Fruit fly (Drosophila melanogaster) whole organism, prepupa: ENCODE measurements around the gene BtbVII.

Source experiments
- CG10631 ChIP-seq: fragments of 200-800 bp; sonication (Bioruptor generic); optimal IDR thresholded peaks from 2 replicates; lab custom pipeline; 2016; ENCODE audit warnings: missing biosample characterization, missing genetic modification characterization
- CG11294 ChIP-seq: fragments of 200-800 bp; sonication (Bioruptor generic); IDR thresholded peaks from 2 replicates; pipeline ENCODE4 v1.3.6; 2022; ENCODE audit warnings: missing biosample characterization, missing genetic modification characterization
- CG15336 ChIP-seq: fragments of 200-800 bp; sonication (Bioruptor generic); IDR thresholded peaks from 2 replicates; pipeline ENCODE4 v1.3.6; 2022; ENCODE audit warnings: missing biosample characterization, missing genetic modification characterization
- CG31627 ChIP-seq: fragments of 200-800 bp; sonication (Bioruptor generic); optimal IDR thresholded peaks from 3 replicates; lab custom pipeline; 2016; ENCODE audit warnings: missing biosample characterization, missing genetic modification characterization
- CG32006 ChIP-seq: fragments of 200-800 bp; sonication (Bioruptor generic); optimal IDR thresholded peaks from 3 replicates; lab custom pipeline; 2017; ENCODE audit warnings: missing biosample characterization, mild to moderate bottlenecking, missing genetic modification characterization
- CG34406 ChIP-seq: fragments of 200-800 bp; sonication (Bioruptor generic); optimal IDR thresholded peaks from 3 replicates; lab custom pipeline; 2016; ENCODE audit warnings: missing biosample characterization, missing genetic modification characterization
- CG3919 ChIP-seq: fragments of 200-800 bp; sonication (Bioruptor generic); optimal IDR thresholded peaks from 3 replicates; lab custom pipeline; 2016; ENCODE audit warnings: missing biosample characterization, missing genetic modification characterization
- CG4318 ChIP-seq: fragments of 200-800 bp; sonication (Bioruptor generic); optimal IDR thresholded peaks from 3 replicates; lab custom pipeline; 2017; ENCODE audit warnings: missing biosample characterization, mild to moderate bottlenecking, missing genetic modification characterization
- CG6276 ChIP-seq: fragments of 200-800 bp; sonication (Bioruptor generic); optimal IDR thresholded peaks from 2 replicates; lab custom pipeline; 2017; ENCODE audit warnings: missing biosample characterization, mild to moderate bottlenecking, missing genetic modification characterization
- CG6792 ChIP-seq: fragments of 200-800 bp; sonication (Bioruptor generic); optimal IDR thresholded peaks from 3 replicates; lab custom pipeline; 2016; ENCODE audit warnings: missing biosample characterization, missing genetic modification characterization
- CG6808 ChIP-seq: fragments of 200-800 bp; sonication (Bioruptor generic); optimal IDR thresholded peaks from 3 replicates; lab custom pipeline; 2017; ENCODE audit warnings: missing biosample characterization, missing genetic modification characterization, mild to moderate bottlenecking, moderate library complexity, missing genetic modification reagents
- CG8119 ChIP-seq: fragments of 200-800 bp; sonication (Bioruptor generic); IDR thresholded peaks from 3 replicates; pipeline ENCODE4 v1.3.6; 2022; ENCODE audit warnings: missing biosample characterization, missing genetic modification characterization
- CG8319 ChIP-seq: fragments of 200-800 bp; sonication (Bioruptor generic); optimal IDR thresholded peaks from 3 replicates; lab custom pipeline; 2016; ENCODE audit warnings: missing biosample characterization, missing genetic modification characterization
- CG8632 ChIP-seq: fragments of 200-800 bp; sonication (Bioruptor generic); optimal IDR thresholded peaks from 3 replicates; lab custom pipeline; 2016; ENCODE audit warnings: missing biosample characterization, missing genetic modification characterization
- Eip75B ChIP-seq: fragments of 200-800 bp; sonication (Bioruptor generic); optimal IDR thresholded peaks from 3 replicates; lab custom pipeline; 2016; ENCODE audit warnings: missing biosample characterization, missing genetic modification characterization
- Eip78C ChIP-seq: fragments of 200-800 bp; sonication (Bioruptor generic); peaks from one replicate; lab custom pipeline; 2016; ENCODE audit warnings: missing biosample characterization, missing genetic modification characterization
- Eip93F ChIP-seq: fragments of 200-800 bp; sonication (Bioruptor generic); optimal IDR thresholded peaks from 2 replicates; lab custom pipeline; 2016; ENCODE audit warnings: missing biosample characterization, mild to moderate bottlenecking, missing genetic modification characterization
- Ets21C ChIP-seq: fragments of 200-800 bp; sonication (Bioruptor generic); optimal IDR thresholded peaks from 3 replicates; lab custom pipeline; 2016; ENCODE audit warnings: missing biosample characterization, missing genetic modification characterization
- Ets96B ChIP-seq: fragments of 200-800 bp; optimal IDR thresholded peaks from 2 replicates; lab custom pipeline; 2019; ENCODE audit warnings: missing biosample characterization, mild to moderate bottlenecking, missing genetic modification characterization, moderate library complexity
- Hr38 ChIP-seq: sonication (Bioruptor generic); optimal IDR thresholded peaks from 2 replicates; lab custom pipeline; 2016; ENCODE audit warnings: missing biosample characterization, missing genetic modification characterization
- Hr39 ChIP-seq: fragments of 200-800 bp; sonication (Bioruptor generic); optimal IDR thresholded peaks from 2 replicates; lab custom pipeline; 2016; ENCODE audit warnings: missing biosample characterization, missing genetic modification characterization
- Hr4 ChIP-seq: fragments of 200-800 bp; sonication (Bioruptor generic); optimal IDR thresholded peaks from 3 replicates; lab custom pipeline; 2016; ENCODE audit warnings: missing biosample characterization, missing genetic modification characterization
- Lpt ChIP-seq: fragments of 200-800 bp; sonication (Bioruptor generic); optimal IDR thresholded peaks from 3 replicates; lab custom pipeline; 2016; ENCODE audit warnings: missing biosample characterization, missing genetic modification characterization
- Met ChIP-seq: fragments of 200-800 bp; sonication (Bioruptor generic); optimal IDR thresholded peaks from 3 replicates; lab custom pipeline; 2016; ENCODE audit warnings: missing biosample characterization, missing genetic modification characterization
- Smox ChIP-seq: fragments of 200-800 bp; sonication (Bioruptor generic); optimal IDR thresholded peaks from 3 replicates; lab custom pipeline; 2016; ENCODE audit warnings: missing biosample characterization, missing genetic modification characterization
- Sox102F ChIP-seq: fragments of 200-800 bp; sonication (Bioruptor generic); optimal IDR thresholded peaks from 2 replicates; lab custom pipeline; 2016; ENCODE audit warnings: missing biosample characterization, mild to moderate bottlenecking, missing genetic modification characterization
- Sox14 ChIP-seq: fragments of 200-800 bp; sonication (Bioruptor generic); optimal IDR thresholded peaks from 3 replicates; lab custom pipeline; 2016; ENCODE audit warnings: missing biosample characterization, missing genetic modification characterization
- Sox15 ChIP-seq: fragments of 200-800 bp; sonication (Bioruptor generic); optimal IDR thresholded peaks from 3 replicates; lab custom pipeline; 2016; ENCODE audit warnings: missing biosample characterization, missing genetic modification characterization
- achi ChIP-seq: fragments of 200-800 bp; sonication (Bioruptor generic); optimal IDR thresholded peaks from 3 replicates; lab custom pipeline; 2016; ENCODE audit warnings: missing biosample characterization, missing genetic modification characterization
- acj6 ChIP-seq: fragments of 200-800 bp; sonication (Bioruptor generic); optimal IDR thresholded peaks from 3 replicates; lab custom pipeline; 2016; ENCODE audit warnings: missing biosample characterization, missing genetic modification characterization
- cyc ChIP-seq: fragments of 200-800 bp; sonication (Bioruptor generic); optimal IDR thresholded peaks from 3 replicates; lab custom pipeline; 2016; ENCODE audit warnings: missing biosample characterization, missing genetic modification characterization
- dsx ChIP-seq: fragments of 200-800 bp; optimal IDR thresholded peaks from 3 replicates; lab custom pipeline; 2019; ENCODE audit warnings: missing biosample characterization, mild to moderate bottlenecking, missing genetic modification characterization, moderate library complexity; ENCODE audit not compliant: poor library complexity, severe bottlenecking
- eg ChIP-seq: fragments of 200-800 bp; sonication (Bioruptor generic); IDR thresholded peaks from 3 replicates; pipeline ENCODE4 v1.3.6; 2022; ENCODE audit warnings: missing biosample characterization, missing genetic modification characterization
- esn ChIP-seq: fragments of 200-800 bp; sonication (Bioruptor generic); optimal IDR thresholded peaks from 2 replicates; lab custom pipeline; 2016; ENCODE audit warnings: missing biosample characterization, mild to moderate bottlenecking, missing genetic modification characterization, moderate library complexity
- fkh ChIP-seq: fragments of 200-800 bp; sonication (Bioruptor generic); optimal IDR thresholded peaks from 3 replicates; lab custom pipeline; 2017; ENCODE audit warnings: missing biosample characterization, mild to moderate bottlenecking, missing genetic modification characterization, moderate library complexity
- net ChIP-seq: fragments of 200-800 bp; sonication (Bioruptor generic); optimal IDR thresholded peaks from 3 replicates; lab custom pipeline; 2016; ENCODE audit warnings: missing biosample characterization, missing genetic modification characterization
- pdm3 ChIP-seq: fragments of 200-800 bp; sonication (Bioruptor generic); optimal IDR thresholded peaks from 3 replicates; lab custom pipeline; 2016; ENCODE audit warnings: missing biosample characterization, missing genetic modification characterization
- salr ChIP-seq, 2 experiments: fragments of 200-800 bp; sonication (Bioruptor generic); optimal IDR thresholded peaks; 3 replicates each; lab custom pipeline; 2016 to 2018; ENCODE audit warnings: missing biosample characterization in 2 of 2, missing genetic modification characterization in 2 of 2, mild to moderate bottlenecking in 1 of 2
- ss ChIP-seq, 2 experiments: fragments of 200-800 bp; sonication (Bioruptor generic); optimal IDR thresholded peaks; 2 replicates in 1 of 2; 3 replicates in 1 of 2; lab custom pipeline; 2017 to 2018; ENCODE audit warnings: mild to moderate bottlenecking in 2 of 2, missing biosample characterization in 2 of 2, missing genetic modification characterization in 2 of 2, moderate library complexity in 1 of 2
- svp ChIP-seq: fragments of 200-800 bp; sonication (Bioruptor generic); peaks from one replicate; lab custom pipeline; 2016; ENCODE audit warnings: missing biosample characterization, missing genetic modification characterization
- vri ChIP-seq: fragments of 200-800 bp; sonication (Bioruptor generic); optimal IDR thresholded peaks from 3 replicates; lab custom pipeline; 2016; ENCODE audit warnings: missing biosample characterization, mild to moderate bottlenecking, missing genetic modification characterization

BtbVII gene

dm6 chr3L:3124939-3125648 lies 23.4 kb upstream of the BtbVII start:
- TF ChIP-seq acj6 (GFP tag; lab: Kevin White, UChicago) = no peak
- TF ChIP-seq Eip93F (GFP tag; lab: Kevin White, UChicago) = no peak
- TF ChIP-seq CG8119 (GFP tag; lab: Robert Waterston, UW) = no peak
- no peak for TF ChIP-seq Sox102F (GFP tag; lab: Kevin White, UChicago)
- TF ChIP-seq achi (GFP tag; lab: Kevin White, UChicago) = no peak
- peak in 1 of 2 experiments; percentile 50 for TF ChIP-seq ss (GFP tag; optimal IDR thresholded peaks at IDR 0.05; lab: Kevin White, UChicago)
- TF ChIP-seq CG11294 (GFP tag; lab: Robert Waterston, UW) = no peak
- TF ChIP-seq CG6276 (GFP tag; lab: Kevin White, UChicago) = no peak
- no peak for TF ChIP-seq Eip78C
- peak; percentile 5 for TF ChIP-seq Eip75B (GFP tag; lab: Kevin White, UChicago)
- no peak for TF ChIP-seq Sox14 (GFP tag; lab: Kevin White, UChicago)
- TF ChIP-seq dsx = peak; percentile 98
- peak; percentile 15 for TF ChIP-seq net (GFP tag; lab: Kevin White, UChicago)
- TF ChIP-seq Hr38 (GFP tag; lab: Kevin White, UChicago) = no peak
- peak; percentile 95 for TF ChIP-seq svp (GFP tag; lab: Kevin White, UChicago)

- TF ChIP-seq acj6 (GFP tag; lab: Kevin White, UChicago) (peak; percentile 50), salr (GFP tag; optimal IDR thresholded peaks at IDR 0.05; lab: Kevin White, UChicago) (no peak), Sox102F (GFP tag; lab: Kevin White, UChicago) (peak; percentile 48), eg (GFP tag; lab: Robert Waterston, UW) (no peak), Sox15 (GFP tag; lab: Kevin White, UChicago) (peak; percentile 1), Ets21C (GFP tag; lab: Kevin White, UChicago) (no peak), ss (GFP tag; optimal IDR thresholded peaks at IDR 0.05; lab: Kevin White, UChicago) (peak; percentile 16 to 35), CG6276 (GFP tag; lab: Kevin White, UChicago) (no peak), CG3919 (GFP tag; lab: Kevin White, UChicago) (no peak), CG6792 (GFP tag; lab: Kevin White, UChicago) (no peak), Smox (GFP tag; lab: Kevin White, UChicago) (peak; percentile 17), dsx (peak; percentile 60), Eip78C (peak; percentile 92), Met (GFP tag; lab: Kevin White, UChicago) (peak; percentile 41), Hr39 (GFP tag; lab: Kevin White, UChicago) (peak; percentile 19), CG6808 (GFP tag; lab: Kevin White, UChicago) (no peak), esn (GFP tag; lab: Kevin White, UChicago) (peak; percentile 45), CG34406 (GFP tag; lab: Kevin White, UChicago) (peak; percentile 25), vri (GFP tag; lab: Kevin White, UChicago) (peak; percentile 28), CG8319 (GFP tag; lab: Kevin White, UChicago) (no peak), cyc (no peak), CG32006 (GFP tag; lab: Kevin White, UChicago) (peak; percentile 47), CG4318 (GFP tag; lab: Kevin White, UChicago) (peak; percentile 9), Hr4 (GFP tag; lab: Kevin White, UChicago) (no peak), CG10631 (peak; percentile 6), CG15336 (GFP tag; lab: Robert Waterston, UW) (no peak; the same call in 1 of the 2 replicates), CG11294 (GFP tag; lab: Robert Waterston, UW) (no peak), Ets96B (tag; lab: Kevin White, UChicago) (no peak), Lpt (GFP tag; lab: Kevin White, UChicago) (peak; percentile 22), CG8632 (GFP tag; lab: Kevin White, UChicago) (peak; percentile 21), pdm3 (peak; percentile 11), achi (GFP tag; lab: Kevin White, UChicago) (no peak), Sox14 (GFP tag; lab: Kevin White, UChicago) (peak; percentile 55), CG31627 (GFP tag; lab: Kevin White, UChicago) (peak; percentile 9), fkh (GFP tag; lab: Kevin White, UChicago) (peak; percentile 34)
Measured at dm6 chr3L:3125649-3126130, 22.8 kb upstream of the BtbVII start.
